Worm (Caenorhabditis elegans): ENCODE measurements around the gene Y37E11B.7.

- TF ChIP-seq dve-1 (tag; optimal IDR thresholded peaks at IDR 0.05) (no peak), pag-3 (tag; optimal IDR thresholded peaks at IDR 0.05; ENCODE audit: borderline replicate concordance) (no peak), dmd-4 (tag; optimal IDR thresholded peaks at IDR 0.05; ENCODE audit: borderline replicate concordance) (no peak), pha-4 (tag; optimal IDR thresholded peaks at IDR 0.05) (no peak)
These were observed 45.0 kb upstream of the Y37E11B.7 start for ce11 chrIV:3644863-3645378.
